Fruit fly (Drosophila melanogaster) whole organism, embryonic: ENCODE data around the gene Cnot4.

Source experiments
- Abd-B ChIP-seq: fragments of 200-800 bp; sonication (Bioruptor generic); optimal IDR thresholded peaks from 2 replicates; lab custom pipeline; 2018; ENCODE audit warnings: missing biosample characterization, mild to moderate bottlenecking, missing genetic modification characterization, moderate library complexity
- Aef1 ChIP-seq: fragments of 200-800 bp; sonication (Bioruptor generic); IDR thresholded peaks from 3 replicates; pipeline ENCODE4 v1.3.6; 2022; ENCODE audit warnings: missing biosample characterization, missing genetic modification characterization
- CG11093 ChIP-seq: fragments of 200-800 bp; sonication (Bioruptor generic); IDR thresholded peaks from 3 replicates; pipeline ENCODE4 v1.3.6; 2022; ENCODE audit warnings: missing biosample characterization, missing genetic modification characterization
- CG11696 ChIP-seq: fragments of 200-800 bp; sonication (Bioruptor generic); IDR thresholded peaks from 2 replicates; pipeline ENCODE4 v1.3.6; 2022; ENCODE audit warnings: missing biosample characterization, missing genetic modification characterization
- CG12391 ChIP-seq: fragments of 200-800 bp; sonication (Bioruptor generic); optimal IDR thresholded peaks from 3 replicates; lab custom pipeline; 2018; ENCODE audit warnings: missing biosample characterization, mild to moderate bottlenecking, missing genetic modification characterization, moderate library complexity
- CG12659 ChIP-seq: fragments of 200-800 bp; sonication (Bioruptor generic); optimal IDR thresholded peaks from 3 replicates; lab custom pipeline; 2017; ENCODE audit warnings: mild to moderate bottlenecking, missing biosample characterization, missing genetic modification reagents, missing genetic modification characterization
- CG14860 ChIP-seq: fragments of 200-800 bp; sonication (Bioruptor generic); IDR thresholded peaks from 3 replicates; pipeline ENCODE4 v1.3.6; 2022; ENCODE audit warnings: missing biosample characterization, missing genetic modification characterization; ENCODE audit not compliant: partially characterized antibody
- CG15514 ChIP-seq: fragments of 200-800 bp; sonication (Bioruptor generic); optimal IDR thresholded peaks from 3 replicates; lab custom pipeline; 2017; ENCODE audit warnings: missing biosample characterization, missing genetic modification characterization, mild to moderate bottlenecking, moderate library complexity, missing genetic modification reagents
- CG1603 ChIP-seq: fragments of 200-800 bp; sonication (Bioruptor generic); optimal IDR thresholded peaks from 2 replicates; lab custom pipeline; 2019; ENCODE audit warnings: missing biosample characterization, mild to moderate bottlenecking, missing genetic modification characterization, moderate library complexity
- CG17361 ChIP-seq: fragments of 200-800 bp; sonication (Bioruptor generic); IDR thresholded peaks from 3 replicates; pipeline ENCODE4 v1.3.6; 2022; ENCODE audit warnings: missing biosample characterization, missing genetic modification characterization
- CG17802 ChIP-seq: fragments of 200-800 bp; sonication (Bioruptor generic); optimal IDR thresholded peaks from 2 replicates; lab custom pipeline; 2018; ENCODE audit warnings: missing biosample characterization, mild to moderate bottlenecking, missing genetic modification characterization, moderate library complexity
- CG2116 ChIP-seq: fragments of 200-800 bp; sonication (Bioruptor generic); optimal IDR thresholded peaks from 3 replicates; lab custom pipeline; 2018; ENCODE audit warnings: missing biosample characterization, mild to moderate bottlenecking, missing genetic modification characterization
- CG2129 ChIP-seq: fragments of 200-800 bp; sonication (Bioruptor generic); IDR thresholded peaks from 2 replicates; pipeline ENCODE4 v1.3.6; 2022; ENCODE audit warnings: missing biosample characterization, missing genetic modification characterization; ENCODE audit not compliant: partially characterized antibody
- CG2712 ChIP-seq: fragments of 200-800 bp; optimal IDR thresholded peaks from 3 replicates; lab custom pipeline; 2019; ENCODE audit warnings: missing biosample characterization, mild to moderate bottlenecking, missing genetic modification characterization, moderate library complexity
- CG30020 ChIP-seq: fragments of 200-800 bp; optimal IDR thresholded peaks from 2 replicates; lab custom pipeline; 2019; ENCODE audit warnings: missing biosample characterization, mild to moderate bottlenecking, missing genetic modification characterization, moderate library complexity
- CG31441 ChIP-seq: fragments of 200-800 bp; sonication (Bioruptor generic); IDR thresholded peaks from 2 replicates; pipeline ENCODE4 v1.3.6; 2022; ENCODE audit warnings: missing biosample characterization, missing genetic modification characterization
- CG3163 ChIP-seq: fragments of 200-800 bp; sonication (Bioruptor generic); optimal IDR thresholded peaks from 3 replicates; lab custom pipeline; 2016; ENCODE audit warnings: missing biosample characterization, missing genetic modification characterization
- CG33213 ChIP-seq: fragments of 200-800 bp; sonication (Bioruptor generic); optimal IDR thresholded peaks from 3 replicates; lab custom pipeline; 2016; ENCODE audit warnings: missing biosample characterization, missing genetic modification characterization
- CG33557 ChIP-seq: fragments of 200-800 bp; sonication (Bioruptor generic); optimal IDR thresholded peaks from 2 replicates; lab custom pipeline; 2019; ENCODE audit warnings: missing biosample characterization, mild to moderate bottlenecking, missing genetic modification characterization, moderate library complexity
- CG6654 ChIP-seq: fragments of 200-800 bp; sonication (Bioruptor generic); optimal IDR thresholded peaks from 2 replicates; lab custom pipeline; 2017; ENCODE audit warnings: missing biosample characterization, mild to moderate bottlenecking, missing genetic modification characterization
- CG9215 ChIP-seq: fragments of 200-800 bp; sonication (Bioruptor generic); IDR thresholded peaks from 2 replicates; pipeline ENCODE4 v1.3.6; 2022; ENCODE audit warnings: missing biosample characterization, missing genetic modification characterization
- CG9437 ChIP-seq: fragments of 200-800 bp; sonication (Bioruptor generic); optimal IDR thresholded peaks from 2 replicates; lab custom pipeline; 2018; ENCODE audit warnings: missing biosample characterization, mild to moderate bottlenecking, missing genetic modification characterization
- CG9727 ChIP-seq: fragments of 200-800 bp; sonication (Bioruptor generic); optimal IDR thresholded peaks from 3 replicates; lab custom pipeline; 2017; ENCODE audit warnings: missing biosample characterization, mild to moderate bottlenecking, missing genetic modification characterization
- Chrac-16 ChIP-seq: fragments of 200-800 bp; sonication (Bioruptor generic); optimal IDR thresholded peaks from 3 replicates; lab custom pipeline; 2016; ENCODE audit warnings: missing biosample characterization, missing genetic modification characterization
- D19B ChIP-seq: fragments of 200-800 bp; sonication (Bioruptor generic); optimal IDR thresholded peaks from 2 replicates; lab custom pipeline; 2017; ENCODE audit warnings: missing biosample characterization, mild to moderate bottlenecking, missing genetic modification characterization
- Dp ChIP-seq: fragments of 200-800 bp; sonication (Bioruptor generic); optimal IDR thresholded peaks from 2 replicates; lab custom pipeline; 2018; ENCODE audit warnings: missing biosample characterization, mild to moderate bottlenecking, missing genetic modification characterization, moderate library complexity
- Dref ChIP-seq: fragments of 200-800 bp; sonication (Bioruptor generic); IDR thresholded peaks from 2 replicates; pipeline ENCODE4 v1.3.6; 2022; ENCODE audit warnings: missing biosample characterization, missing genetic modification characterization
- E2f2 ChIP-seq: fragments of 200-800 bp; sonication (Bioruptor generic); IDR thresholded peaks from 2 replicates; pipeline ENCODE4 v1.3.6; 2022; ENCODE audit warnings: missing biosample characterization, missing genetic modification characterization
- Lpt ChIP-seq: fragments of >200 bp; optimal IDR thresholded peaks from 2 replicates; lab custom pipeline; 2018; ENCODE audit warnings: missing biosample characterization, missing genetic modification characterization
- Med ChIP-seq: fragments of 200-800 bp; sonication (Bioruptor generic); peaks from one replicate; lab custom pipeline; 2016; ENCODE audit warnings: missing biosample characterization, missing genetic modification characterization, mild to moderate bottlenecking, inconsistent platforms, moderate library complexity
- Nf-YC ChIP-seq: fragments of 200-800 bp; optimal IDR thresholded peaks from 3 replicates; lab custom pipeline; 2019; ENCODE audit warnings: missing biosample characterization, mild to moderate bottlenecking, missing genetic modification characterization, moderate library complexity
- Poxn ChIP-seq: fragments of 200-800 bp; sonication (Bioruptor generic); IDR thresholded peaks from 2 replicates; pipeline ENCODE4 v1.3.6; 2022; ENCODE audit warnings: missing biosample characterization, missing genetic modification characterization
- Ptx1 ChIP-seq: fragments of 200-800 bp; sonication (Bioruptor generic); IDR thresholded peaks from 2 replicates; pipeline ENCODE4 v1.3.6; 2022; ENCODE audit warnings: missing biosample characterization, missing genetic modification characterization
- btn ChIP-seq: fragments of 200-800 bp; sonication (Bioruptor generic); optimal IDR thresholded peaks from 2 replicates; lab custom pipeline; 2016; ENCODE audit warnings: missing biosample characterization, missing genetic modification characterization
- dmrt11E ChIP-seq: fragments of 200-800 bp; sonication (Bioruptor generic); optimal IDR thresholded peaks from 3 replicates; lab custom pipeline; 2018; ENCODE audit warnings: missing biosample characterization, mild to moderate bottlenecking, missing genetic modification characterization, moderate library complexity
- ftz-f1 ChIP-seq: fragments of 200-800 bp; sonication (Bioruptor generic); optimal IDR thresholded peaks from 2 replicates; lab custom pipeline; 2016; ENCODE audit warnings: missing biosample characterization, missing genetic modification characterization
- lmd ChIP-seq: fragments of 200-800 bp; sonication (Bioruptor generic); IDR thresholded peaks from 2 replicates; pipeline ENCODE4 v1.3.6; 2022; ENCODE audit warnings: missing biosample characterization, missing genetic modification characterization
- lola ChIP-seq, 3 experiments: fragments of >200 bp in 2 of 3; fragments of 200-800 bp in 1 of 3; sonication (Bioruptor generic) in 1 of 3; optimal IDR thresholded peaks; 2 replicates each; lab custom pipeline; 2017 to 2019; ENCODE audit warnings: missing biosample characterization in 3 of 3, missing genetic modification characterization in 3 of 3, mild to moderate bottlenecking in 1 of 3, moderate library complexity in 1 of 3
- nmo ChIP-seq: fragments of 200-800 bp; sonication (Bioruptor generic); optimal IDR thresholded peaks from 2 replicates; lab custom pipeline; 2018; ENCODE audit warnings: missing biosample characterization, mild to moderate bottlenecking, missing genetic modification characterization, moderate library complexity
- pfk ChIP-seq: fragments of 200-800 bp; sonication (Bioruptor generic); optimal IDR thresholded peaks from 2 replicates; lab custom pipeline; 2018; ENCODE audit warnings: missing biosample characterization, mild to moderate bottlenecking, missing genetic modification characterization, moderate library complexity
- pum ChIP-seq: fragments of 200-800 bp; sonication (Bioruptor generic); optimal IDR thresholded peaks from 2 replicates; lab custom pipeline; 2016; ENCODE audit warnings: missing biosample characterization, missing genetic modification characterization
- schlank ChIP-seq: fragments of 200-800 bp; sonication (Bioruptor generic); optimal IDR thresholded peaks from 2 replicates; lab custom pipeline; 2018; ENCODE audit warnings: missing biosample characterization, mild to moderate bottlenecking, missing genetic modification characterization
- scrt ChIP-seq: fragments of 200-800 bp; sonication (Bioruptor generic); optimal IDR thresholded peaks from 2 replicates; lab custom pipeline; 2018; ENCODE audit warnings: missing biosample characterization, mild to moderate bottlenecking, missing genetic modification characterization, moderate library complexity
- sens-2 ChIP-seq: fragments of 200-800 bp; sonication (Bioruptor generic); IDR thresholded peaks from 2 replicates; pipeline ENCODE4 v1.3.6; 2022; ENCODE audit warnings: missing biosample characterization, missing genetic modification characterization
- sisA ChIP-seq: fragments of 200-800 bp; sonication (Bioruptor generic); IDR thresholded peaks from 2 replicates; pipeline ENCODE4 v1.3.6; 2022; ENCODE audit warnings: missing biosample characterization, missing genetic modification characterization
- slbo ChIP-seq: fragments of 200-800 bp; sonication (Bioruptor generic); IDR thresholded peaks from 2 replicates; pipeline ENCODE4 v1.3.6; 2022; ENCODE audit warnings: missing biosample characterization, missing genetic modification characterization
- z ChIP-seq: fragments of 200-800 bp; sonication (Bioruptor generic); IDR thresholded peaks from 3 replicates; pipeline ENCODE4 v1.3.6; 2022; ENCODE audit warnings: missing biosample characterization, missing genetic modification characterization
- zen ChIP-seq: fragments of 200-800 bp; sonication (Bioruptor generic); optimal IDR thresholded peaks from 3 replicates; lab custom pipeline; 2018; ENCODE audit warnings: missing biosample characterization, mild to moderate bottlenecking, missing genetic modification characterization, moderate library complexity

Cnot4 gene

DNA sequence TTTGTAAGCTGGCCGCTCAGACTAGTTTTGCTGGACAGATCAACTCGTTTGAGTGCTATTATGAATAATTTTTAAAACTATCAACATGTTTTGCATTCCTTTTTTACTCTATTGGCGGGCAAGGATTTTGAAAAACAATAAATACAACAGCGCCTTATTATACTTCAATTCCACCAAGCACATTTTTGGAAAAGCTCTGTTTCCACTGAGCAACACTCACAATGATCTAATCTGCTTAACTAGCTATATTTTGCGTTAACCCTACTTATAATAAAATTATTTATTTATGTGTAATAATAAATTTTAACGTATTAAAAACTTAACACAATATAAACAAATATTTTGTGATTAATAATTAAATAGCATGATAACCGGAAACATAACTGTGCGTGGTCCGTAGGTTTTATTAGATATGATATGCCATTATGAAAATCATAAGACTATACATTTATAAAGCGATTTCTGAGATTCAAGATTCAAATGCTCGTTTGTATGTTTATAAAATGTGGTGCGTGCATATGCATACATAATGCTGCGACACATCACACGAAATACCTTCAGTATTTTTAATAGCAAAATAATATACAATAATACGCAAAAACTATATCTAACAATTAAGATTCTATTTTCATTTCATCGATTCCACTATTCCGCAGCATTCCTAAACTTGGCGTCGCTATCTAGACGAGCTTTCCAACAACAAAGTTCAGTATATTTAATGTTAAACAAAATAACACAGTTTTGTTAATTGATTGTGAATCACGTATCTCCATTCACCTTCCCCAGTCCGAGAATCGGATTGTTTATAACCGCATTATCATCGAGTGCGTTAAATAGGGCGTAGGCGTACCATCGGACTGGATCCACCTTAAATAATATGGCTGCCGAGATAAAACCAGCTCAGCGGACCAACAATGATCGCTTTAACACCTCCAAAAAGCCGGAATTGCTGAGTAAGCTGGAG lies 26.4 kb downstream of the Cnot4 start, which contains the start of the genes pie and Wdfy2:
Gene pie, minus strand, starts transcription at position 138 of the 964 bp plus-strand sequence.
Gene Wdfy2, plus strand, starts transcription at position 649 of the 964 bp plus-strand sequence.
- TF ChIP-seq CG11696 (GFP tag; lab: Robert Waterston, UW), result no peak
- TF ChIP-seq nmo (GFP tag; lab: Kevin White, UChicago), result peak; percentile 29
- TF ChIP-seq D19B (GFP tag; lab: Kevin White, UChicago), result no peak
- TF ChIP-seq CG15514 (GFP tag; lab: Kevin White, UChicago), result peak; percentile 22
- TF ChIP-seq Aef1 (GFP tag; lab: Robert Waterston, UW), result peak; percentile 29; the same call in 1 of the 3 replicates
- TF ChIP-seq Dref, result peak; percentile 47
- TF ChIP-seq CG14860 (GFP tag; lab: Robert Waterston, UW), result no peak
- TF ChIP-seq Med (GFP tag; lab: Kevin White, UChicago), result peak; percentile 65
- TF ChIP-seq CG12391 (tag; lab: Kevin White, UChicago), result peak; percentile 9
- peak; percentile 92 for TF ChIP-seq CG17802 (tag; lab: Kevin White, UChicago)
- TF ChIP-seq sens-2 (GFP tag; lab: Robert Waterston, UW), result no peak
- no peak for TF ChIP-seq schlank (tag; lab: Kevin White, UChicago)
- 0 out of 2 replicates have a peak, but pooled peaks have one; percentile 28 for TF ChIP-seq Ptx1
- no peak for TF ChIP-seq Chrac-16
- peak; percentile 50 for TF ChIP-seq Abd-B (GFP tag; lab: Kevin White, UChicago)
- peak; percentile 21 for TF ChIP-seq CG2712
- no peak for TF ChIP-seq scrt (GFP tag; lab: Kevin White, UChicago)
- no peak for TF ChIP-seq pum
- TF ChIP-seq CG9727 (GFP tag; lab: Kevin White, UChicago), result no peak
- TF ChIP-seq Lpt (GFP tag; lab: Kevin White, UChicago), result no peak
- TF ChIP-seq CG33557 (GFP tag; lab: Kevin White, UChicago), result no peak
- TF ChIP-seq slbo, result 0 out of 2 replicates have a peak, but pooled peaks have one; percentile 22
- TF ChIP-seq CG3163 (GFP tag; lab: Kevin White, UChicago), result no peak
- TF ChIP-seq Poxn, result no peak
- no peak for TF ChIP-seq lmd
- peak in 2 of 3 experiments; percentile 14 to 94 for TF ChIP-seq lola (GFP tag; optimal IDR thresholded peaks at IDR 0.05; lab: Kevin White, UChicago)
- no peak for TF ChIP-seq z
- TF ChIP-seq Nf-YC (tag; lab: Kevin White, UChicago), result peak; percentile 1
- peak; percentile 99 for TF ChIP-seq CG1603 (tag; lab: Kevin White, UChicago)
- no peak for TF ChIP-seq CG33213
- TF ChIP-seq E2f2 (GFP tag; lab: Robert Waterston, UW), result peak; percentile 79
- peak; percentile 73 for TF ChIP-seq Dp (GFP tag; lab: Kevin White, UChicago)
- TF ChIP-seq ftz-f1 (GFP tag; lab: Kevin White, UChicago), result no peak
- TF ChIP-seq CG9437 (GFP tag; lab: Kevin White, UChicago), result no peak
- TF ChIP-seq CG17361, result peak; percentile 56; the same call in 1 of the 3 replicates
- no peak for TF ChIP-seq btn
- peak; percentile 8 for TF ChIP-seq dmrt11E (tag; lab: Kevin White, UChicago)
- no peak for TF ChIP-seq CG6654
- peak; percentile 36 for TF ChIP-seq CG12659 (GFP tag; lab: Kevin White, UChicago)
- peak; percentile 97 for TF ChIP-seq CG30020 (tag; lab: Kevin White, UChicago)
- TF ChIP-seq pfk (GFP tag; lab: Kevin White, UChicago), result peak; percentile 80
- TF ChIP-seq sisA (GFP tag; lab: Robert Waterston, UW), result no peak; the same call in 1 of the 2 replicates
- no peak for TF ChIP-seq CG9215 (GFP tag; lab: Robert Waterston, UW)
- TF ChIP-seq CG2129 (GFP tag; lab: Robert Waterston, UW), result no peak
- TF ChIP-seq CG11093, result no peak
- TF ChIP-seq CG31441 (GFP tag; lab: Robert Waterston, UW), result no peak
- peak; percentile 77 for TF ChIP-seq CG2116
- peak; percentile 15 for TF ChIP-seq zen (tag; lab: Kevin White, UChicago)
